Worm (Caenorhabditis elegans) whole organism, young adult: Measurements from ENCODE around the gene E02H1.6.

Experiments
- B0019.2 ChIP-seq: fragments of 200-800 bp; sonication (Bioruptor generic); conservative IDR thresholded peaks from 2 replicates; pipeline ENCODE4 v1.3.6; 2022; ENCODE audit warnings: missing genetic modification reagents, missing genetic modification characterization, missing compliant biosample characterization
- C17E4.6 ChIP-seq: fragments of 200-800 bp; sonication (Bioruptor generic); IDR thresholded peaks from 2 replicates; pipeline ENCODE4 v1.3.6; 2022; ENCODE audit warnings: missing genetic modification reagents, missing genetic modification characterization, missing compliant biosample characterization
- D2030.7 ChIP-seq: fragments of 200-800 bp; sonication (Bioruptor generic); IDR thresholded peaks from 2 replicates; pipeline ENCODE4 v1.3.6; 2022; ENCODE audit warnings: missing genetic modification reagents, missing genetic modification characterization, missing compliant biosample characterization
- F10E7.11 ChIP-seq: sonication (generic microtip); optimal IDR thresholded peaks from 2 replicates; lab custom pipeline; 2017; ENCODE audit warnings: mild to moderate bottlenecking, missing genetic modification characterization, moderate library complexity, missing compliant biosample characterization
- F22D6.2 ChIP-seq: sonication (generic microtip); optimal IDR thresholded peaks from 2 replicates; lab custom pipeline; 2016; ENCODE audit warnings: mild to moderate bottlenecking, missing genetic modification characterization, missing compliant biosample characterization
- F37B4.10 ChIP-seq: fragments of 200-800 bp; sonication (Bioruptor generic); IDR thresholded peaks from 2 replicates; pipeline ENCODE4 v1.3.6; 2022; ENCODE audit warnings: missing genetic modification characterization, missing compliant biosample characterization
- F39B2.1 ChIP-seq: fragments of 200-800 bp; sonication (Bioruptor generic); IDR thresholded peaks from 2 replicates; pipeline ENCODE4 v1.3.6; 2022; ENCODE audit warnings: missing genetic modification reagents, missing genetic modification characterization, missing compliant biosample characterization
- F57A8.1 ChIP-seq: fragments of 200-800 bp; sonication (Bioruptor generic); optimal IDR thresholded peaks from 2 replicates; lab custom pipeline; 2018; ENCODE audit warnings: mild to moderate bottlenecking, missing genetic modification characterization, moderate library complexity, missing compliant biosample characterization
- K12H6.12 ChIP-seq: fragments of 200-800 bp; sonication (Bioruptor generic); optimal IDR thresholded peaks from 2 replicates; lab custom pipeline; 2018; ENCODE audit warnings: mild to moderate bottlenecking, missing genetic modification characterization, missing compliant biosample characterization
- T26A5.8 ChIP-seq: sonication (generic microtip); optimal IDR thresholded peaks from 2 replicates; lab custom pipeline; 2016; ENCODE audit warnings: missing genetic modification characterization, missing compliant biosample characterization
- Y67H2A.10 ChIP-seq: fragments of 200-800 bp; sonication (Bioruptor generic); conservative IDR thresholded peaks from 2 replicates; pipeline ENCODE4 v1.3.6; 2022; ENCODE audit warnings: missing genetic modification reagents, missing genetic modification characterization, missing compliant biosample characterization
- ZK185.1 ChIP-seq: sonication (generic microtip); optimal IDR thresholded peaks from 2 replicates; lab custom pipeline; 2016; ENCODE audit warnings: mild to moderate bottlenecking, missing genetic modification characterization, missing compliant biosample characterization; ENCODE audit not compliant: poor library complexity, severe bottlenecking
- attf-3 ChIP-seq: fragments of 200-800 bp; sonication (Bioruptor generic); conservative IDR thresholded peaks from 2 replicates; pipeline ENCODE4 v1.3.6; 2022; ENCODE audit warnings: missing genetic modification reagents, missing genetic modification characterization, missing compliant biosample characterization
- attf-6 ChIP-seq: fragments of 200-800 bp; sonication (Bioruptor generic); IDR thresholded peaks from 2 replicates; pipeline ENCODE4 v1.3.6; 2022; ENCODE audit warnings: missing genetic modification reagents, missing genetic modification characterization, missing compliant biosample characterization
- bed-2 ChIP-seq: fragments of 200-800 bp; sonication (Bioruptor generic); IDR thresholded peaks from 2 replicates; pipeline ENCODE4 v1.3.6; 2022; ENCODE audit warnings: missing genetic modification reagents, missing genetic modification characterization, missing compliant biosample characterization
- cebp-2 ChIP-seq: fragments of 200-800 bp; sonication (Bioruptor generic); IDR thresholded peaks from 2 replicates; pipeline ENCODE4 v1.3.6; 2022; ENCODE audit warnings: missing genetic modification characterization, missing compliant biosample characterization
- ceh-100 ChIP-seq: fragments of 200-800 bp; sonication (Bioruptor generic); IDR thresholded peaks from 2 replicates; pipeline ENCODE4 v1.3.6; 2022; ENCODE audit warnings: missing genetic modification reagents, missing genetic modification characterization, missing compliant biosample characterization
- ceh-27 ChIP-seq: fragments of 200-800 bp; sonication (Bioruptor generic); optimal IDR thresholded peaks from 2 replicates; lab custom pipeline; 2018; ENCODE audit warnings: mild to moderate bottlenecking, missing genetic modification characterization, moderate library complexity, missing compliant biosample characterization
- ceh-58 ChIP-seq: fragments of 200-800 bp; sonication (Bioruptor generic); IDR thresholded peaks from 2 replicates; pipeline ENCODE4 v1.3.6; 2022; ENCODE audit warnings: missing genetic modification characterization, missing compliant biosample characterization
- ceh-91 ChIP-seq: fragments of 200-800 bp; sonication (Bioruptor generic); IDR thresholded peaks from 2 replicates; pipeline ENCODE4 v1.3.6; 2022; ENCODE audit warnings: missing genetic modification reagents, missing genetic modification characterization, missing compliant biosample characterization
- dox-1 ChIP-seq: fragments of 200-800 bp; sonication (Bioruptor generic); IDR thresholded peaks from 2 replicates; pipeline ENCODE4 v1.3.6; 2022; ENCODE audit warnings: missing genetic modification reagents, missing genetic modification characterization, missing compliant biosample characterization
- dpl-1 ChIP-seq: fragments of 150-350 bp; optimal IDR thresholded peaks from 2 replicates; lab custom pipeline; 2014; ENCODE audit warnings: missing biosample characterization, missing genetic modification reagents, missing genetic modification characterization
- efl-1 ChIP-seq: fragments of 150-350 bp; optimal IDR thresholded peaks from 2 replicates; lab custom pipeline; 2014; ENCODE audit warnings: missing biosample characterization, missing genetic modification reagents, missing genetic modification characterization
- egl-18 ChIP-seq: fragments of 200-800 bp; sonication (Bioruptor generic); IDR thresholded peaks from 2 replicates; pipeline ENCODE4 v1.3.6; 2022; ENCODE audit warnings: missing genetic modification reagents, missing genetic modification characterization, missing compliant biosample characterization
- him-1 ChIP-seq: sonication (generic microtip); optimal IDR thresholded peaks from 2 replicates; lab custom pipeline; 2016; ENCODE audit warnings: missing genotype, missing genetic modification reagents, missing genetic modification characterization, missing compliant biosample characterization
- hmg-1.2 ChIP-seq: fragments of 200-800 bp; sonication (Bioruptor generic); IDR thresholded peaks from 2 replicates; pipeline ENCODE4 v1.3.6; 2022; ENCODE audit warnings: missing genetic modification reagents, missing genetic modification characterization, missing compliant biosample characterization
- hmg-20 ChIP-seq: fragments of 200-800 bp; sonication (Bioruptor generic); IDR thresholded peaks from 2 replicates; pipeline ENCODE4 v1.3.6; 2022; ENCODE audit warnings: missing genetic modification reagents, missing genetic modification characterization, missing compliant biosample characterization
- lag-1 ChIP-seq: fragments of 200-800 bp; sonication (Bioruptor generic); IDR thresholded peaks from 2 replicates; pipeline ENCODE4 v1.3.6; 2022; ENCODE audit warnings: missing genetic modification reagents, missing genetic modification characterization, missing compliant biosample characterization
- let-526 ChIP-seq: fragments of 200-800 bp; sonication (Bioruptor generic); IDR thresholded peaks from 2 replicates; pipeline ENCODE4 v1.3.6; 2022; ENCODE audit warnings: missing genetic modification reagents, missing genetic modification characterization, missing compliant biosample characterization
- let-607 ChIP-seq, 2 experiments: fragments of 200-800 bp in 1 of 2; sonication (Bioruptor generic) in 1 of 2; sonication (generic microtip) in 1 of 2; optimal IDR thresholded peaks; 2 replicates each; lab custom pipeline; 2016 to 2018; ENCODE audit warnings: mild to moderate bottlenecking in 2 of 2, missing compliant biosample characterization in 2 of 2, missing genetic modification characterization in 2 of 2, moderate library complexity in 2 of 2, missing genotype in 1 of 2
- lin-35 ChIP-seq, 3 experiments: fragments of 150-350 bp in 2 of 3; sonication (generic microtip) in 1 of 3; optimal IDR thresholded peaks; 2 replicates each; lab custom pipeline; 2014 to 2018; ENCODE audit warnings: missing biosample characterization in 3 of 3, missing genetic modification characterization in 3 of 3, missing genetic modification reagents in 3 of 3
- lin-40 ChIP-seq: sonication (generic microtip); optimal IDR thresholded peaks from 2 replicates; lab custom pipeline; 2016; ENCODE audit warnings: missing genetic modification characterization, mild to moderate bottlenecking, missing compliant biosample characterization, missing genotype, missing genetic modification reagents
- lin-54 ChIP-seq: fragments of 200-800 bp; sonication (Bioruptor generic); optimal IDR thresholded peaks from 2 replicates; lab custom pipeline; 2018; ENCODE audit warnings: mild to moderate bottlenecking, missing genetic modification characterization, missing compliant biosample characterization
- madf-3 ChIP-seq: fragments of 200-800 bp; sonication (Bioruptor generic); IDR thresholded peaks from 2 replicates; pipeline ENCODE4 v1.3.6; 2022; ENCODE audit warnings: missing genetic modification reagents, missing genetic modification characterization, missing compliant biosample characterization
- madf-6 ChIP-seq: fragments of 200-800 bp; sonication (Bioruptor generic); IDR thresholded peaks from 2 replicates; pipeline ENCODE4 v1.3.6; 2022; ENCODE audit warnings: missing genetic modification reagents, missing genetic modification characterization, missing compliant biosample characterization
- mcd-1 ChIP-seq: fragments of 200-800 bp; sonication (Bioruptor generic); IDR thresholded peaks from 2 replicates; pipeline ENCODE4 v1.3.6; 2022; ENCODE audit warnings: missing genetic modification reagents, missing genetic modification characterization, missing compliant biosample characterization
- mel-28 ChIP-seq: sonication (generic microtip); optimal IDR thresholded peaks from 2 replicates; lab custom pipeline; 2016; ENCODE audit warnings: borderline replicate concordance, mild to moderate bottlenecking, missing genetic modification characterization, missing compliant biosample characterization
- mes-4 ChIP-seq: sonication (generic microtip); optimal IDR thresholded peaks from 2 replicates; lab custom pipeline; 2016; ENCODE audit warnings: missing genotype, missing genetic modification characterization, missing compliant biosample characterization
- nhr-120 ChIP-seq: fragments of 200-800 bp; sonication (Bioruptor generic); IDR thresholded peaks from 2 replicates; pipeline ENCODE4 v1.3.6; 2022; ENCODE audit warnings: missing genetic modification characterization, missing compliant biosample characterization
- nhr-90 ChIP-seq: sonication (generic microtip); optimal IDR thresholded peaks from 2 replicates; lab custom pipeline; 2016; ENCODE audit warnings: missing genotype, mild to moderate bottlenecking, missing genetic modification characterization, missing compliant biosample characterization
- rec-8 ChIP-seq, 2 experiments: sonication (generic microtip); optimal IDR thresholded peaks; 2 replicates each; lab custom pipeline; 2016; ENCODE audit warnings: mild to moderate bottlenecking in 2 of 2, missing genetic modification characterization in 2 of 2, missing genetic modification reagents in 2 of 2, missing genotype in 2 of 2, missing biosample characterization in 1 of 2, missing compliant biosample characterization in 1 of 2, moderate library complexity in 1 of 2
- rpc-1 ChIP-seq, 2 experiments: fragments of 150-350 bp in 1 of 2; sonication (generic microtip) in 1 of 2; optimal IDR thresholded peaks; 2 replicates each; lab custom pipeline; 2014 to 2018; ENCODE audit warnings: missing biosample characterization in 1 of 2, missing genetic modification characterization in 1 of 2, missing genetic modification reagents in 1 of 2, missing genotype in 1 of 2
- sea-2 ChIP-seq: fragments of 200-800 bp; sonication (Bioruptor generic); IDR thresholded peaks from 2 replicates; pipeline ENCODE4 v1.3.6; 2022; ENCODE audit warnings: missing genetic modification characterization, missing compliant biosample characterization
- zfh-2 ChIP-seq: fragments of 200-800 bp; sonication (Bioruptor generic); conservative IDR thresholded peaks from 2 replicates; pipeline ENCODE4 v1.3.6; 2022; ENCODE audit warnings: missing genetic modification reagents, missing genetic modification characterization, missing compliant biosample characterization
- ztf-25 ChIP-seq: fragments of 200-800 bp; sonication (Bioruptor generic); IDR thresholded peaks from 2 replicates; pipeline ENCODE4 v1.3.6; 2022; ENCODE audit warnings: missing genetic modification reagents, missing genetic modification characterization, missing compliant biosample characterization
- ztf-26 ChIP-seq: sonication (generic microtip); optimal IDR thresholded peaks from 2 replicates; lab custom pipeline; 2017; ENCODE audit warnings: missing genetic modification characterization, missing compliant biosample characterization

Gene E02H1.6

ce11 chrII:9560895-9561294 is 35.6 kb upstream of the E02H1.6 start:
- TF ChIP-seq K12H6.12 (tag; lab: Kevin White, UChicago): no peak
- no peak for TF ChIP-seq lin-54 (GFP tag; lab: Kevin White, UChicago)
- TF ChIP-seq nhr-120 (GFP tag; lab: Robert Waterston, UW): no peak
- TF ChIP-seq lin-40 (tag; lab: Kevin White, UChicago): peak; percentile 12
- TF ChIP-seq F10E7.11: no peak
- TF ChIP-seq F22D6.2 (tag; lab: Kevin White, UChicago): no peak
- TF ChIP-seq ZK185.1 (tag; lab: Kevin White, UChicago): no peak
- TF ChIP-seq hmg-1.2 (GFP tag; lab: Robert Waterston, UW): no peak
- no peak for TF ChIP-seq efl-1
- no peak for TF ChIP-seq rpc-1 (optimal IDR thresholded peaks at IDR 0.05; lab: Kevin White, UChicago)
- no peak for TF ChIP-seq rpc-1 (tag; optimal IDR thresholded peaks at IDR 0.05; lab: Kevin White, UChicago)
- TF ChIP-seq ceh-27 (GFP tag; lab: Kevin White, UChicago): peak; percentile 23
- no peak for TF ChIP-seq egl-18
- no peak for TF ChIP-seq him-1 (tag; lab: Kevin White, UChicago)
- TF ChIP-seq Y67H2A.10 (GFP tag; lab: Robert Waterston, UW): no peak

ce11 chrII:9566045-9566444 is 30.5 kb upstream of the E02H1.6 start:
- TF ChIP-seq mes-4 (tag; lab: Kevin White, UChicago): peak; percentile 58
- TF ChIP-seq cebp-2: peak; percentile 69; the same call in 1 of the 2 replicates
- 0 out of 2 replicates have a peak, but pooled peaks have one; percentile 67 for TF ChIP-seq ceh-58 (GFP tag; lab: Robert Waterston, UW)
- peak; percentile 72 for TF ChIP-seq attf-3 (GFP tag; lab: Robert Waterston, UW)
- TF ChIP-seq ceh-27 (GFP tag; lab: Kevin White, UChicago): peak; percentile 79
- TF ChIP-seq ceh-91 (GFP tag; lab: Robert Waterston, UW): no peak
- no peak for TF ChIP-seq ztf-26 (tag; lab: Kevin White, UChicago)
- no peak for TF ChIP-seq lag-1
- peak; percentile 62 for TF ChIP-seq T26A5.8 (tag; lab: Kevin White, UChicago)
- TF ChIP-seq B0019.2 (GFP tag; lab: Robert Waterston, UW): no peak
- peak; percentile 98 for TF ChIP-seq him-1 (tag; lab: Kevin White, UChicago)
- TF ChIP-seq hmg-20 (GFP tag; lab: Robert Waterston, UW): no peak
- TF ChIP-seq mel-28 (tag; lab: Kevin White, UChicago): peak; percentile 21
- no peak for TF ChIP-seq sea-2
- peak; percentile 63 for TF ChIP-seq mcd-1 (GFP tag; lab: Robert Waterston, UW)
- TF ChIP-seq bed-2 (GFP tag; lab: Robert Waterston, UW): no peak
- TF ChIP-seq let-526 (GFP tag; lab: Robert Waterston, UW): no peak; the same call in 1 of the 2 replicates
- TF ChIP-seq egl-18: no peak
- peak in 1 of 3 experiments; percentile 3 for TF ChIP-seq lin-35 (GFP tag; optimal IDR thresholded peaks at IDR 0.05; lab: Kevin White, UChicago)
- TF ChIP-seq rec-8 (tag; optimal IDR thresholded peaks at IDR 0.05; lab: Kevin White, UChicago): peak; percentile 64 to 90
- TF ChIP-seq ceh-100 (GFP tag; lab: Robert Waterston, UW): peak; percentile 68
- TF ChIP-seq F37B4.10 (GFP tag; lab: Robert Waterston, UW): 0 out of 2 replicates have a peak, but pooled peaks have one; percentile 35
- peak; percentile 90 for TF ChIP-seq nhr-90 (tag; lab: Kevin White, UChicago)
- peak; percentile 97 for TF ChIP-seq ztf-25 (GFP tag; lab: Robert Waterston, UW)
- peak; percentile 90 for TF ChIP-seq F57A8.1 (GFP tag; lab: Kevin White, UChicago)
- TF ChIP-seq let-607 (tag; optimal IDR thresholded peaks at IDR 0.05; lab: Kevin White, UChicago): peak in 1 of 2 experiments; percentile 48
- TF ChIP-seq hmg-1.2 (GFP tag; lab: Robert Waterston, UW): peak; percentile 72
- no peak for TF ChIP-seq zfh-2
- peak; percentile 0 for TF ChIP-seq dpl-1 (GFP tag; lab: Kevin White, UChicago)
- peak; percentile 65 for TF ChIP-seq madf-6 (GFP tag; lab: Robert Waterston, UW)
- TF ChIP-seq attf-6 (GFP tag; lab: Robert Waterston, UW): no peak
- peak; percentile 49; the same call in 1 of the 2 replicates for TF ChIP-seq C17E4.6
- TF ChIP-seq F39B2.1 (GFP tag; lab: Robert Waterston, UW): no peak
- 0 out of 2 replicates have a peak, but pooled peaks have one; percentile 68 for TF ChIP-seq madf-3 (GFP tag; lab: Robert Waterston, UW)
- TF ChIP-seq dox-1: peak; percentile 83
- peak; percentile 67 for TF ChIP-seq D2030.7
